Worm (Caenorhabditis elegans) whole organism, late embryonic: Measurements from ENCODE around the gene ZC13.1.

Experiments used
- pqm-1 ChIP-seq: sonication (generic microtip); optimal IDR thresholded peaks from 2 replicates; lab custom pipeline; 2016; ENCODE audit warnings: missing genetic modification characterization, missing compliant biosample characterization
- pros-1 ChIP-seq: fragments of 150-350 bp; optimal IDR thresholded peaks from 2 replicates; lab custom pipeline; 2014; ENCODE audit warnings: missing biosample characterization, missing genetic modification reagents, missing genetic modification characterization

ce11 chrX:888294-888693 is 11.3 kb downstream of the ZC13.1 start, which contains the start of gene mam-1:
- no peak for TF ChIP-seq pqm-1 (tag; lab: Kevin White, UChicago)
- TF ChIP-seq pros-1 (tag; lab: Kevin White, UChicago): no peak
